Fruit fly (Drosophila melanogaster) whole organism, embryonic: Measurements from ENCODE around the gene Tango9.

Experiments
- CG16815 ChIP-seq: fragments of 200-800 bp; sonication (Bioruptor generic); optimal IDR thresholded peaks from 3 replicates; lab custom pipeline; 2017; ENCODE audit warnings: missing biosample characterization, mild to moderate bottlenecking, missing genetic modification characterization
- CG7786 ChIP-seq: fragments of 200-800 bp; sonication (Bioruptor generic); optimal IDR thresholded peaks from 2 replicates; lab custom pipeline; 2016; ENCODE audit warnings: missing biosample characterization, missing genetic modification characterization
- CG8089 ChIP-seq: fragments of 200-800 bp; sonication (Bioruptor generic); optimal IDR thresholded peaks from 3 replicates; lab custom pipeline; 2016; ENCODE audit warnings: missing biosample characterization, missing genetic modification characterization
- E2f2 ChIP-seq: fragments of 200-800 bp; sonication (Bioruptor generic); IDR thresholded peaks from 2 replicates; pipeline ENCODE4 v1.3.6; 2022; ENCODE audit warnings: missing biosample characterization, missing genetic modification characterization
- H2.0 ChIP-seq: fragments of 200-800 bp; sonication (Bioruptor generic); IDR thresholded peaks from 2 replicates; pipeline ENCODE4 v1.3.6; 2022; ENCODE audit warnings: missing biosample characterization, missing genetic modification characterization
- Hsf ChIP-seq: fragments of 200-800 bp; sonication (Bioruptor generic); optimal IDR thresholded peaks from 3 replicates; lab custom pipeline; 2016; ENCODE audit warnings: missing biosample characterization, missing genetic modification characterization
- Lim3 ChIP-seq: fragments of 200-800 bp; sonication (Bioruptor generic); IDR thresholded peaks from 2 replicates; pipeline ENCODE4 v1.3.6; 2022; ENCODE audit warnings: missing biosample characterization, missing genetic modification characterization
- Xrp1 ChIP-seq: fragments of 200-800 bp; sonication (Bioruptor generic); IDR thresholded peaks from 2 replicates; pipeline ENCODE4 v1.3.6; 2022; ENCODE audit warnings: missing biosample characterization, missing genetic modification characterization
- al ChIP-seq: fragments of 200-800 bp; sonication (Bioruptor generic); IDR thresholded peaks from 2 replicates; pipeline ENCODE4 v1.3.6; 2022; ENCODE audit warnings: missing biosample characterization, missing genetic modification characterization
- bigmax ChIP-seq: fragments of 200-800 bp; sonication (Bioruptor generic); optimal IDR thresholded peaks from 2 replicates; lab custom pipeline; 2018; ENCODE audit warnings: missing biosample characterization, mild to moderate bottlenecking, missing genetic modification characterization
- dpn ChIP-seq, 2 experiments: fragments of 200-800 bp; sonication (Bioruptor generic); optimal IDR thresholded peaks; 3 replicates each; lab custom pipeline; 2016; ENCODE audit warnings: missing biosample characterization in 2 of 2, missing genetic modification characterization in 2 of 2
- hbn ChIP-seq: fragments of 200-800 bp; sonication (Bioruptor generic); IDR thresholded peaks from 2 replicates; pipeline ENCODE4 v1.3.6; 2022; ENCODE audit warnings: missing biosample characterization, missing genetic modification characterization; ENCODE audit not compliant: partially characterized antibody
- pan ChIP-seq, 4 experiments: fragments of >200 bp in 3 of 4; fragments of 200-800 bp in 1 of 4; sonication (Bioruptor generic) in 1 of 4; optimal IDR thresholded peaks in 3 of 4; IDR thresholded peaks in 1 of 4; 2 replicates each; pipeline versions ENCODE4 v1.3.6 to Lab custom; 2017 to 2022; ENCODE audit warnings: missing biosample characterization in 2 of 4, missing genetic modification characterization in 2 of 4, mixed read lengths in 1 of 4

- TF ChIP-seq CG7786 (GFP tag; lab: Kevin White, UChicago), result no peak
- no peak for TF ChIP-seq bigmax (GFP tag; lab: Kevin White, UChicago)
- TF ChIP-seq Lim3 (GFP tag; lab: Robert Waterston, UW), result no peak
- TF ChIP-seq E2f2, result no peak
- no peak for TF ChIP-seq pan (optimal IDR thresholded peaks at IDR 0.05; lab: Kevin White, UChicago)
- TF ChIP-seq pan (GFP tag; optimal IDR thresholded peaks at IDR 0.05 in 1 of 2, IDR thresholded peaks at IDR 0.05 in 1 of 2), result no peak
- TF ChIP-seq CG16815 (GFP tag; lab: Kevin White, UChicago), result no peak
- no peak for TF ChIP-seq hbn (GFP tag; lab: Robert Waterston, UW)
- TF ChIP-seq dpn (GFP tag; optimal IDR thresholded peaks at IDR 0.05; lab: Kevin White, UChicago), result no peak
- TF ChIP-seq al, result no peak
- no peak for TF ChIP-seq Hsf
- TF ChIP-seq H2.0 (GFP tag; lab: Robert Waterston, UW), result no peak
- TF ChIP-seq CG8089, result no peak
- TF ChIP-seq Xrp1 (GFP tag; lab: Robert Waterston, UW), result no peak
Measured at dm6 chr3R:11998130-11998529, 23.4 kb upstream of the Tango9 start.
